Worm (Caenorhabditis elegans): Measurements from ENCODE around the gene T09A12.1.

DNA sequence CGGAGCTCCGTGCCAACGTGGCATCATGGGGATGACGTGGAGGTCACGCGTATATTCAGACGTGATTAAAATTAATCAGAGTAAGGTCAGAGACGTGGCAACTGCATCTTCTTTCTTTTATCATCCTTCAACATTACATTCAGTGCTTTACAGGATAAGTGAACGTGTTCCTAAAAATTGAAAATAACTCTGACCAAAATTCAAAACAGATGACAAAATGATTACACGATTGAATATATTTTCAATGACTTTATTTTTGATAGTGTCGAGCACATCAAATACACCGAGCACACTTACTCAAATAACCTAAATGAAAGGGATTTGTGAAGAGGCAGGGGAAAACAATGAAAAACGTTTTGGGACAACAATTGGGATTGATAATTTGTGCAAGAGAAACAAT lies 42.1 kb downstream of the T09A12.1 start, which contains the start of gene K07H8.9:
- TF ChIP-seq him-1 (tag; optimal IDR thresholded peaks at IDR 0.05) (no peak), W03F9.2 (tag; optimal IDR thresholded peaks at IDR 0.05) (no peak), dao-5 (tag; optimal IDR thresholded peaks at IDR 0.05) (no peak)
